Worm (Caenorhabditis elegans) whole organism, L1 larva: ENCODE measurements around the gene alh-11.

Experiments
- C34B4.2 ChIP-seq: sonication (generic microtip); optimal IDR thresholded peaks from 2 replicates; lab custom pipeline; 2017; ENCODE audit warnings: mild to moderate bottlenecking, missing genetic modification characterization, missing compliant biosample characterization
- blmp-1 ChIP-seq: fragments of 150-350 bp; optimal IDR thresholded peaks from 2 replicates; lab custom pipeline; 2014; ENCODE audit warnings: missing biosample characterization, missing genetic modification characterization
- ceh-8 ChIP-seq: fragments of 200-800 bp; sonication (Bioruptor generic); optimal IDR thresholded peaks from 2 replicates; lab custom pipeline; 2018; ENCODE audit warnings: mild to moderate bottlenecking, missing genetic modification characterization, moderate library complexity, missing compliant biosample characterization
- ceh-82 ChIP-seq, 3 experiments: fragments of 150-350 bp in 1 of 3; sonication (generic microtip) in 2 of 3; optimal IDR thresholded peaks; 2 replicates each; lab custom pipeline; 2014 to 2017; ENCODE audit warnings: missing biosample characterization in 3 of 3, missing genetic modification characterization in 3 of 3
- ceh-90 ChIP-seq: sonication (generic microtip); optimal IDR thresholded peaks from 2 replicates; lab custom pipeline; 2016; ENCODE audit warnings: missing genetic modification characterization, missing compliant biosample characterization
- dpl-1 ChIP-seq, 3 experiments: fragments of 150-350 bp in 2 of 3; sonication (generic microtip) in 1 of 3; optimal IDR thresholded peaks; 2 replicates each; lab custom pipeline; 2014 to 2017; ENCODE audit warnings: missing biosample characterization in 3 of 3, missing genetic modification characterization in 3 of 3, missing genetic modification reagents in 3 of 3
- dsc-1 ChIP-seq: sonication (generic microtip); optimal IDR thresholded peaks from 2 replicates; lab custom pipeline; 2016; ENCODE audit warnings: mild to moderate bottlenecking, missing genetic modification characterization, missing compliant biosample characterization
- efl-1 ChIP-seq, 4 experiments: fragments of 150-350 bp; optimal IDR thresholded peaks in 3 of 4; peaks in 1 of 4; 1 replicate in 1 of 4; 2 replicates in 3 of 4; lab custom pipeline; 2014; ENCODE audit warnings: missing biosample characterization in 2 of 4, missing genetic modification characterization in 2 of 4, missing genetic modification reagents in 2 of 4
- egl-13 ChIP-seq: sonication (generic microtip); optimal IDR thresholded peaks from 2 replicates; lab custom pipeline; 2016; ENCODE audit warnings: missing genotype, missing genetic modification reagents, missing genetic modification characterization, missing compliant biosample characterization
- egl-27 ChIP-seq, 2 experiments: fragments of 150-350 bp in 1 of 2; sonication (generic microtip); optimal IDR thresholded peaks; 3 replicates each; lab custom pipeline; 2017 to 2018; ENCODE audit warnings: missing biosample characterization in 2 of 2, missing genetic modification characterization in 2 of 2, missing genetic modification reagents in 2 of 2
- elt-3 ChIP-seq, 6 experiments: fragments of 150-350 bp in 1 of 6; sonication (generic microtip); optimal IDR thresholded peaks; 2 replicates each; lab custom pipeline; 2017 to 2018; ENCODE audit warnings: missing biosample characterization in 6 of 6, missing genetic modification characterization in 6 of 6, inconsistent platforms in 1 of 6
- fkh-10 ChIP-seq: sonication (generic microtip); optimal IDR thresholded peaks from 2 replicates; lab custom pipeline; 2017; ENCODE audit warnings: missing biosample characterization, missing genetic modification reagents, missing genetic modification characterization
- fkh-4 ChIP-seq: sonication (generic microtip); optimal IDR thresholded peaks from 2 replicates; lab custom pipeline; 2016; ENCODE audit warnings: missing compliant biosample characterization, missing genetic modification characterization, borderline replicate concordance
- fkh-8 ChIP-seq: sonication (generic microtip); optimal IDR thresholded peaks from 2 replicates; lab custom pipeline; 2016; ENCODE audit warnings: mild to moderate bottlenecking, missing genetic modification characterization, missing compliant biosample characterization
- fos-1 ChIP-seq: fragments of 150-350 bp; optimal IDR thresholded peaks from 2 replicates; lab custom pipeline; 2014; ENCODE audit warnings: missing biosample characterization, missing genetic modification characterization
- irx-1 ChIP-seq: sonication (generic microtip); optimal IDR thresholded peaks from 2 replicates; lab custom pipeline; 2016; ENCODE audit warnings: missing genetic modification characterization, missing compliant biosample characterization
- isw-1 ChIP-seq: fragments of 200-800 bp; sonication (Bioruptor generic); IDR thresholded peaks from 2 replicates; pipeline ENCODE4 v1.3.6; 2022; ENCODE audit warnings: missing genetic modification characterization, missing compliant biosample characterization
- jun-1 ChIP-seq: fragments of 150-350 bp; optimal IDR thresholded peaks from 2 replicates; lab custom pipeline; 2014; ENCODE audit warnings: missing biosample characterization, missing genetic modification reagents, missing genetic modification characterization
- lin-14 ChIP-seq: fragments of 200-800 bp; sonication (Bioruptor generic); optimal IDR thresholded peaks from 2 replicates; lab custom pipeline; 2018; ENCODE audit warnings: mild to moderate bottlenecking, missing genetic modification characterization, moderate library complexity, missing compliant biosample characterization
- mep-1 ChIP-seq: fragments of 150-350 bp; optimal IDR thresholded peaks from 2 replicates; lab custom pipeline; 2014; ENCODE audit warnings: missing biosample characterization, missing genetic modification characterization
- nhr-19 ChIP-seq: fragments of 200-800 bp; sonication (Bioruptor generic); conservative IDR thresholded peaks from 2 replicates; pipeline ENCODE4 v1.3.6; 2022; ENCODE audit warnings: missing genetic modification characterization, missing compliant biosample characterization
- nhr-20 ChIP-seq: sonication (generic microtip); optimal IDR thresholded peaks from 2 replicates; lab custom pipeline; 2016; ENCODE audit warnings: mild to moderate bottlenecking, missing genetic modification characterization, missing compliant biosample characterization
- nhr-71 ChIP-seq: sonication (generic microtip); optimal IDR thresholded peaks from 2 replicates; lab custom pipeline; 2016; ENCODE audit warnings: mild to moderate bottlenecking, missing genetic modification characterization, moderate library complexity, missing compliant biosample characterization
- nhr-90 ChIP-seq: sonication (generic microtip); optimal IDR thresholded peaks from 2 replicates; lab custom pipeline; 2016; ENCODE audit warnings: mild to moderate bottlenecking, missing genetic modification characterization, missing compliant biosample characterization; ENCODE audit not compliant: poor library complexity
- pag-3 ChIP-seq: sonication (generic microtip); optimal IDR thresholded peaks from 2 replicates; lab custom pipeline; 2017; ENCODE audit warnings: missing genetic modification characterization, mild to moderate bottlenecking, missing compliant biosample characterization, antibody characterized with exemption, borderline replicate concordance; ENCODE audit not compliant: insufficient read depth
- pax-3 ChIP-seq: fragments of 200-800 bp; sonication (Bioruptor generic); optimal IDR thresholded peaks from 2 replicates; lab custom pipeline; 2018; ENCODE audit warnings: mild to moderate bottlenecking, missing genetic modification characterization, moderate library complexity, missing compliant biosample characterization
- pqm-1 ChIP-seq: sonication (generic microtip); optimal IDR thresholded peaks from 3 replicates; lab custom pipeline; 2017; ENCODE audit warnings: missing biosample characterization, missing genetic modification characterization
- snpc-4 ChIP-seq: fragments of 150-350 bp; optimal IDR thresholded peaks from 2 replicates; lab custom pipeline; 2014; ENCODE audit warnings: missing biosample characterization, missing genetic modification characterization
- snu-23 ChIP-seq: sonication (generic microtip); optimal IDR thresholded peaks from 2 replicates; lab custom pipeline; 2016; ENCODE audit warnings: missing genetic modification characterization, missing compliant biosample characterization
- sup-37 ChIP-seq: fragments of 200-800 bp; sonication (Bioruptor generic); optimal IDR thresholded peaks from 2 replicates; lab custom pipeline; 2018; ENCODE audit warnings: mild to moderate bottlenecking, missing genetic modification characterization, missing compliant biosample characterization
- tlp-1 ChIP-seq: fragments of 150-350 bp; optimal IDR thresholded peaks from 2 replicates; lab custom pipeline; 2014; ENCODE audit warnings: missing biosample characterization, missing genetic modification characterization
- unc-130 ChIP-seq: fragments of 150-350 bp; optimal IDR thresholded peaks from 2 replicates; lab custom pipeline; 2017; ENCODE audit warnings: missing biosample characterization, missing genetic modification characterization, inconsistent platforms
- vab-15 ChIP-seq: sonication (generic microtip); optimal IDR thresholded peaks from 2 replicates; lab custom pipeline; 2017; ENCODE audit warnings: missing genotype, mild to moderate bottlenecking, missing genetic modification characterization, missing compliant biosample characterization
- xbp-1 ChIP-seq: sonication (generic microtip); optimal IDR thresholded peaks from 2 replicates; lab custom pipeline; 2016; ENCODE audit warnings: missing genetic modification characterization, missing compliant biosample characterization
- zip-4 ChIP-seq: fragments of 200-800 bp; sonication (Bioruptor generic); optimal IDR thresholded peaks from 2 replicates; lab custom pipeline; 2018; ENCODE audit warnings: mild to moderate bottlenecking, missing genetic modification characterization, moderate library complexity, missing compliant biosample characterization

Gene alh-11

DNA sequence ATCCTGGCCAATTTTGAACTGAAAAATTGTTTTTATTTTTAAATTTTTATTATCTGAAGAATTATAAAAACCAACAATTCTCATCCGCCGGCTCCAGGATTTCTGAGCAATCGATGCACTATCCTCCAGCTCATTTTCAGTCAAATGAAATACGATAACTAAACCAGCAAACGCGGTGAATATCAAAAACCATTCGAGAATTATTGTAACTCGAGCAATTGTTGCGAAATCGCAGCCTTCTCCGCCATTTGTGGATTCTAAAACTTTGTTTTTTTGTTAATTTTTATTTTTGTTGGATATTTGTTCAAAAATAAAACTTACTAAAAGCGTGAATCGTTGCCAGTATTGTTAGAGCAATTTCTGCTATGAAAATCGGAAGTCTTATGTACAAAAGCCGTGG is 3.8 kb upstream of the alh-11 start:
- no peak for TF ChIP-seq mep-1 (tag; lab: Kevin White, UChicago)
- no peak for TF ChIP-seq pag-3 (tag; lab: Kevin White, UChicago)
- TF ChIP-seq efl-1 (optimal IDR thresholded peaks at IDR 0.05; lab: Kevin White, UChicago), result no peak
- TF ChIP-seq efl-1 (GFP tag; optimal IDR thresholded peaks at IDR 0.05 in 1 of 2; lab: Kevin White, UChicago), result peak in 1 of 2 experiments; percentile 78
- TF ChIP-seq xbp-1 (tag; lab: Kevin White, UChicago), result no peak
- TF ChIP-seq pqm-1 (tag; lab: Kevin White, UChicago), result no peak
- TF ChIP-seq fos-1, result no peak
- no peak for TF ChIP-seq sup-37 (GFP tag; lab: Kevin White, UChicago)
- TF ChIP-seq, all 84 proteins: peak for 1

DNA sequence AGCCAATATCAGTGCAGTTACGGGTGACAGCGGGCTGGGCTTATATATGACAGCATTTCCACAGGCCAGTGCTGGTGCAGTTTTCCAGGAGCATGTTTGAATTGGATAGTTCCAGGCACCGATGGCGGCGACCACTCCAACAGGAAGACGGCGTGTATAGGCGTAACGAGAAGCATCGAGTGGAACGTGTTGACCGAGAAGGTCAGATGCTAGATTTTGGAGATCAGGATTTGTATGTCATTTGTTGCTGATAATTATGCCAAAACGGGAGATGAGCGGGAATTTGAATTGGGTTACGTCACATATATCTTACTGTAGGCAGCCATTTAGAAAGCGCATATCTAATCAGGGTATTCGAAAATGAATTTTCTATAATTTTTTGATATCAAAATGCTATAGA is 3.2 kb downstream of the alh-11 start:
- TF ChIP-seq efl-1 (optimal IDR thresholded peaks at IDR 0.05; lab: Kevin White, UChicago) (no peak), efl-1 (GFP tag; optimal IDR thresholded peaks at IDR 0.05 in 1 of 2; lab: Kevin White, UChicago) (peak in 1 of 2 experiments; percentile 82), nhr-71 (tag; lab: Kevin White, UChicago) (no peak)
- TF ChIP-seq, all 84 proteins: peak for 1

DNA sequence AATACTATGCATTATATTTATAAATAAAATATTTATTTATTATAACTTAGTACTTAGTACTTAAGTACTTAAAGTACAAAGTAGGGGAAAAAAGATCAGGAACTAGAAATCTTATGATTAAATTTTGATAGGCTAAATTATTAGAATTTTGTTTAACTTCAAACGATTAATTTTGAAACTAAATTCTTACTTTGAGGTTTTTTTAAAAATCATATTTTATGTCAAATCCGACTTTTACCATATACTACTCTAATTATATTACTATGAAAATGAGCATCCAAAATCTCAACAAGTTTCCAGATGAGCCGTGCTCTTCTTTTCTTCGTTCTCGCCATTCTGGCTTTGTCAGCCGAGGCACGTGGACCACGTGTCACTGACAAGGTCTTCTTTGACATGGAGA is 5.6 kb downstream of the alh-11 start, which contains the start of gene cyn-6:
TSS of gene cyn-6 (plus strand) at position 301 of the 400 bp plus-strand sequence.
- no peak for TF ChIP-seq ceh-82 (tag; optimal IDR thresholded peaks at IDR 0.05; lab: Kevin White, UChicago)
- TF ChIP-seq snpc-4 (tag; lab: Kevin White, UChicago), result no peak
- no peak for TF ChIP-seq unc-130
- TF ChIP-seq C34B4.2 (tag; lab: Kevin White, UChicago), result no peak
- TF ChIP-seq jun-1 (tag; lab: Kevin White, UChicago), result no peak
- no peak for TF ChIP-seq lin-14 (GFP tag; lab: Kevin White, UChicago)

DNA sequence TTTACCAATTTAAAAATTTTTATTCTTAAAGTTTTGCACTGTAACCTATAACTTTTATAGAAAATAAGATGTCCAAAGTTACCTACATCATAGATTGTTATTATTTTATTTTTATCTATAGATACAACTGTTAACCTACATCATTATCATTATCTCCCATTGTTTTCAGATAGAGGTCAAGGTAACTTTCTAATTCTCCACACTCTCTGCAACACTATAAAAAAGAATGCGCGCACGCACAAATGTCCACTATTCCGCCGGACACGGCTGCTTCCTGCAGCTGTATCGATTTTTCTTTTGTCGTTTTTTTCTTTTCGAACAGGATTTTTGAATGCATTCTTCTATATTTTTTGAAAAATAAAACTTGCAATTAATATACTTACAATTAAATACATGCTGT is 6.0 kb downstream of the alh-11 start:
- TF ChIP-seq elt-3 (tag; optimal IDR thresholded peaks at IDR 0.05; lab: Kevin White, UChicago), result peak in 2 of 6 experiments; percentile 2 to 15
- no peak for TF ChIP-seq isw-1 (GFP tag; lab: Robert Waterston, UW)
- peak; percentile 88 for TF ChIP-seq blmp-1
- TF ChIP-seq irx-1 (tag; lab: Kevin White, UChicago), result no peak

DNA sequence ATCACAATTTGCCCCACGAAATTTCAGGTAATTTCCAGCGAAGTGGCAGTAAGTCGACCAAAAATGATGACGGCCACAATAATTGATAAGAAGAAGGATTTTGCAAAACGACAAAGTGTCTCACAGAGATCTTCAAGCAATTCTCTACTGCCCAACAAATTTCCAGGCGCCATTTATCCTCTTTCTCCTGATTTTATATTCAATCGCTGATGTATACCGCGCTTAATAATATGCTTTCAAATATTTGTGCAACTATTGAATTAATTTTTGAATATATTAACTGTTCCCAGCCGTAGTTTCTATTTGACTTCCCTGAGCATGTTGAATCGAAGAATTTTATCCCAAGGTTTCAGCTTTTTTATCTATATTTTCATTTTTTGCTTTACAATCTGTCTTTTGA is 7.7 kb downstream of the alh-11 start, which contains the start of gene tpst-2:
TSS of gene tpst-2 (plus strand) at position 301 of the 400 bp plus-strand sequence.
- no peak for TF ChIP-seq egl-27 (tag; optimal IDR thresholded peaks at IDR 0.05; lab: Kevin White, UChicago)

DNA sequence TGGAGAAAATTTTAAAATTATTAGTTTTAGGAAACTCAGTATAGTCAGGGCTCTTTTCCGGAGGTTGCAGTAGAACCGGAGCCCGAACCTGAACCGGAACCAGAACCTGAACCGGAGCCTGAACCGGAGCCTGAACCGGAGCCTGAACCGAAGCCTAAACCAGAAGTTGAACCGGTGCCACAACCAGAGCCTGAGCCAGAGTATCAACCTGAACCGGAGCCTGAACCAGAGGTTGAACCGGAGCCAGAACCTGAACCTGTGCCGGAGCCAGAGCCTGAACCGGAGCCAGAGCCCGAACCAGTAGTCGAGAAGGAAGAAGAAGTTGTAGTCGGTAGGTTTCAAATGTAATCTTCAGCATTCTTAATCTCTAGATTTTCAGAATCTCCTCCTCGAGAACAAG is 10.1 kb downstream of the alh-11 start:
- no peak for TF ChIP-seq fkh-8 (tag; lab: Kevin White, UChicago)
- TF ChIP-seq ceh-8, result peak; percentile 17
- TF ChIP-seq, all 84 proteins: peak for 1

DNA sequence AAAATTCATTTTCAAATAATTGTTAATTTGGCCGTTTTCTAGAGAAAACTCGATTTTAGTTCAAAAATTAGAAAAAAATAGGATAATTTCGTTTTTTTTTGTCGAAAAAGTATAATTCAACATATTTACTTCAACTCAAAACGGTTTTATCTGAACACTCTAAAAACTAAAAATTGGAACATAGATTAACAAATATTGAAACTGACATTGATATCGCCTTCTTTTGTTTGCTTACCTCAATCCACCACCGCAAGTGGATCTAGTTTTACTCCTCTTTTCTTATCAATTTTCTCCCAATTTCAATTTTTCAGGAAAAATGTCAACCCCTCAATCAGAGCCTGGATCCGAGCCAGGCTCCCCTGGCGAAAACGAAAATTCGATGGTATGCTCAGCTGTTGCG is 13.8 kb downstream of the alh-11 start, which contains the start of gene ptl-1:
TSS of gene ptl-1 (plus strand) at position 301 of the 400 bp plus-strand sequence.
- TF ChIP-seq irx-1 (tag; lab: Kevin White, UChicago) (no peak), pax-3 (tag; lab: Kevin White, UChicago) (no peak), dpl-1 (GFP tag; optimal IDR thresholded peaks at IDR 0.05; lab: Kevin White, UChicago) (no peak)

DNA sequence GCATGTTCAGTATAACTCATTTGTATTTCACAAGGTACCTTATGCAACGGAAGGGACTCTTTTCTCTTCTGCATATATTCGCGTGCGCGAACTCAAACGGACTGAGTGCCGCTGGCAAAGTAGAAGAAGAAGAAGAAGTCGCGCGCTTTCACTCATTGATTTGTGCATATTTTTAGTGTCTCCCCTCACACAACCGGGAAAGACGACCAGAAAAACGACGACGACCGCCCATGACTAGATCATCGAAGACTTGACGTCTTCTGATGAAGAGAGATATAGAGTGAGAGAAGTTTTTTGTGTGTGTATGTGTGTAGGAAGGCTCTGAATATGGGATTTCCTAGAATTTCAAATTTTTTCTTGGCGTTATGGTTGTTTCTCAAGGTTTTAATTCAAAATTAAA is 14.3 kb downstream of the alh-11 start:
- TF ChIP-seq nhr-19 (no peak), fkh-4 (tag; lab: Kevin White, UChicago) (no peak), sup-37 (GFP tag; lab: Kevin White, UChicago) (no peak), dsc-1 (tag; lab: Kevin White, UChicago) (peak; percentile 13), zip-4 (GFP tag; lab: Kevin White, UChicago) (no peak), vab-15 (tag; lab: Kevin White, UChicago) (no peak), isw-1 (GFP tag; lab: Robert Waterston, UW) (peak; percentile 26; the same call in 1 of the 2 replicates), nhr-20 (no peak), snpc-4 (tag; lab: Kevin White, UChicago) (peak; percentile 16), blmp-1 (no peak), nhr-90 (tag; lab: Kevin White, UChicago) (no peak), lin-14 (GFP tag; lab: Kevin White, UChicago) (peak; percentile 88), elt-3 (tag; optimal IDR thresholded peaks at IDR 0.05; lab: Kevin White, UChicago) (no peak), tlp-1 (no peak), fkh-10 (GFP tag; lab: Kevin White, UChicago) (peak; percentile 58), nhr-71 (tag; lab: Kevin White, UChicago) (peak; percentile 62), ceh-90 (tag; lab: Kevin White, UChicago) (no peak), snu-23 (GFP tag; lab: Kevin White, UChicago) (peak; percentile 2), egl-13 (peak; percentile 49)
